Fruit fly (Drosophila melanogaster): ENCODE data around the gene CG44037.

dm6 chr3R:12210260-12210659 lies 48.3 kb upstream of the CG44037 start, which contains the start of gene CG4830:
- TF ChIP-seq Jra (GFP tag; optimal IDR thresholded peaks at IDR 0.05) (no peak), Hr83 (GFP tag; optimal IDR thresholded peaks at IDR 0.05; ENCODE audit: poor library complexity, severe bottlenecking) (no peak), Myc (optimal IDR thresholded peaks at IDR 0.05) (no peak), lola (GFP tag; optimal IDR thresholded peaks at IDR 0.05) (no peak), brk (GFP tag; optimal IDR thresholded peaks at IDR 0.05) (no peak), psq (GFP tag; optimal IDR thresholded peaks at IDR 0.05) (no peak)
